Fruit fly (Drosophila melanogaster): Measurements from ENCODE around the gene mor.

dm6 chr3R:15972298-15972978 is at the start of gene mor:
- TF ChIP-seq Mes4 (GFP tag; optimal IDR thresholded peaks at IDR 0.05), result no peak
- TF ChIP-seq CG18011 (GFP tag; optimal IDR thresholded peaks at IDR 0.05), result no peak
- no peak for TF ChIP-seq fru (optimal IDR thresholded peaks at IDR 0.05)

All from whole organism, embryonic.